Worm (Caenorhabditis elegans) whole organism, late embryonic: ENCODE results near the gene C18B2.3.
A peak's percentile ranks its signal among the peaks of the same experiment; 100 is the strongest.

Experiments
- C38D4.7 ChIP-seq: fragments of 200-800 bp; sonication (Bioruptor generic); optimal IDR thresholded peaks from 2 replicates; lab custom pipeline; 2018; ENCODE audit warnings: mild to moderate bottlenecking, missing genetic modification characterization, moderate library complexity, missing compliant biosample characterization
- F13H6.1 ChIP-seq: sonication (generic microtip); optimal IDR thresholded peaks from 2 replicates; lab custom pipeline; 2016; ENCODE audit warnings: missing genetic modification characterization, missing compliant biosample characterization
- K02D7.2 ChIP-seq: sonication (generic microtip); optimal IDR thresholded peaks from 2 replicates; lab custom pipeline; 2017; ENCODE audit warnings: mild to moderate bottlenecking, missing genetic modification characterization, missing compliant biosample characterization
- K09A11.1 ChIP-seq: sonication (generic microtip); optimal IDR thresholded peaks from 2 replicates; lab custom pipeline; 2017; ENCODE audit warnings: antibody characterized with exemption, mild to moderate bottlenecking, missing genetic modification characterization, missing compliant biosample characterization; ENCODE audit not compliant: insufficient read depth
- ama-1 ChIP-seq: fragments of 150-350 bp; optimal IDR thresholded peaks from 2 replicates; lab custom pipeline; 2014
- ceh-14 ChIP-seq: sonication (generic microtip); optimal IDR thresholded peaks from 2 replicates; lab custom pipeline; 2016; ENCODE audit warnings: missing genotype, missing genetic modification characterization, missing compliant biosample characterization
- ceh-18 ChIP-seq: sonication (generic microtip); optimal IDR thresholded peaks from 2 replicates; lab custom pipeline; 2016; ENCODE audit warnings: missing genetic modification characterization, missing compliant biosample characterization
- ceh-19 ChIP-seq: fragments of 200-800 bp; sonication (Bioruptor generic); optimal IDR thresholded peaks from 2 replicates; lab custom pipeline; 2018; ENCODE audit warnings: mild to moderate bottlenecking, missing genetic modification characterization, missing compliant biosample characterization
- ceh-2 ChIP-seq: sonication (generic microtip); optimal IDR thresholded peaks from 2 replicates; lab custom pipeline; 2016; ENCODE audit warnings: missing genotype, missing genetic modification characterization, missing compliant biosample characterization
- ceh-22 ChIP-seq: sonication (generic microtip); optimal IDR thresholded peaks from 2 replicates; lab custom pipeline; 2017; ENCODE audit warnings: missing biosample characterization, missing genetic modification characterization
- ceh-24 ChIP-seq: sonication (generic microtip); optimal IDR thresholded peaks from 2 replicates; lab custom pipeline; 2016; ENCODE audit warnings: mild to moderate bottlenecking, missing genetic modification characterization, missing compliant biosample characterization
- ceh-30 ChIP-seq: fragments of 150-350 bp; optimal IDR thresholded peaks from 2 replicates; lab custom pipeline; 2014; ENCODE audit warnings: missing biosample characterization, missing genetic modification characterization
- ceh-31 ChIP-seq: sonication (generic microtip); optimal IDR thresholded peaks from 2 replicates; lab custom pipeline; 2016; ENCODE audit warnings: missing genetic modification characterization, missing compliant biosample characterization
- ceh-34 ChIP-seq: sonication (generic microtip); optimal IDR thresholded peaks from 2 replicates; lab custom pipeline; 2016; ENCODE audit warnings: mild to moderate bottlenecking, missing genetic modification characterization, missing compliant biosample characterization
- ceh-48 ChIP-seq: sonication (generic microtip); optimal IDR thresholded peaks from 2 replicates; lab custom pipeline; 2016; ENCODE audit warnings: missing genetic modification characterization, inconsistent platforms, missing compliant biosample characterization
- ceh-6 ChIP-seq: fragments of 200-800 bp; sonication (Bioruptor generic); optimal IDR thresholded peaks from 2 replicates; lab custom pipeline; 2018; ENCODE audit warnings: mild to moderate bottlenecking, missing genetic modification characterization, missing compliant biosample characterization
- ceh-9 ChIP-seq: sonication (generic microtip); optimal IDR thresholded peaks from 2 replicates; lab custom pipeline; 2016; ENCODE audit warnings: mild to moderate bottlenecking, missing genetic modification characterization, inconsistent platforms, missing compliant biosample characterization
- che-1 ChIP-seq: sonication (generic microtip); optimal IDR thresholded peaks from 2 replicates; lab custom pipeline; 2016; ENCODE audit warnings: mild to moderate bottlenecking, missing genetic modification characterization, missing compliant biosample characterization
- elt-2 ChIP-seq: sonication (generic microtip); optimal IDR thresholded peaks from 2 replicates; lab custom pipeline; 2016; ENCODE audit warnings: missing genetic modification reagents, missing genetic modification characterization, missing compliant biosample characterization
- ets-4 ChIP-seq: sonication (generic microtip); optimal IDR thresholded peaks from 2 replicates; lab custom pipeline; 2016; ENCODE audit warnings: missing genetic modification characterization, missing compliant biosample characterization
- fkh-6 ChIP-seq: sonication (generic microtip); optimal IDR thresholded peaks from 2 replicates; lab custom pipeline; 2016; ENCODE audit warnings: missing genetic modification characterization, missing compliant biosample characterization
- gmeb-2 ChIP-seq: sonication (generic microtip); optimal IDR thresholded peaks from 2 replicates; lab custom pipeline; 2016; ENCODE audit warnings: missing genetic modification characterization, inconsistent platforms, missing compliant biosample characterization
- hlh-13 ChIP-seq: fragments of 200-800 bp; sonication (Bioruptor generic); optimal IDR thresholded peaks from 2 replicates; lab custom pipeline; 2018; ENCODE audit warnings: mild to moderate bottlenecking, missing genetic modification characterization, missing compliant biosample characterization
- hlh-15 ChIP-seq: sonication (generic microtip); optimal IDR thresholded peaks from 2 replicates; lab custom pipeline; 2016; ENCODE audit warnings: missing genetic modification characterization, missing compliant biosample characterization
- hlh-30 ChIP-seq: sonication (generic microtip); optimal IDR thresholded peaks from 2 replicates; lab custom pipeline; 2017; ENCODE audit warnings: antibody characterized with exemption, missing genetic modification characterization, missing compliant biosample characterization; ENCODE audit not compliant: insufficient read depth
- hlh-6 ChIP-seq: sonication (generic microtip); optimal IDR thresholded peaks from 2 replicates; lab custom pipeline; 2016; ENCODE audit warnings: missing genotype, missing genetic modification characterization, missing compliant biosample characterization
- hlh-8 ChIP-seq: sonication (generic microtip); optimal IDR thresholded peaks from 2 replicates; lab custom pipeline; 2016; ENCODE audit warnings: missing genotype, missing genetic modification characterization, missing compliant biosample characterization
- lim-6 ChIP-seq: sonication (generic microtip); optimal IDR thresholded peaks from 2 replicates; lab custom pipeline; 2016; ENCODE audit warnings: missing genetic modification characterization, missing compliant biosample characterization
- mec-3 ChIP-seq: sonication (generic microtip); optimal IDR thresholded peaks from 2 replicates; lab custom pipeline; 2016; ENCODE audit warnings: borderline replicate concordance, missing genetic modification characterization, missing compliant biosample characterization
- nfya-1 ChIP-seq: sonication (generic microtip); optimal IDR thresholded peaks from 2 replicates; lab custom pipeline; 2017; ENCODE audit warnings: missing genetic modification characterization, mild to moderate bottlenecking, missing compliant biosample characterization, antibody characterized with exemption, moderate library complexity
- nhr-232 ChIP-seq: sonication (generic microtip); optimal IDR thresholded peaks from 2 replicates; lab custom pipeline; 2016; ENCODE audit warnings: missing genetic modification characterization, missing compliant biosample characterization
- pag-3 ChIP-seq: sonication (generic microtip); optimal IDR thresholded peaks from 2 replicates; lab custom pipeline; 2016; ENCODE audit warnings: missing compliant biosample characterization, missing genetic modification characterization, borderline replicate concordance
- pat-9 ChIP-seq: fragments of 200-800 bp; sonication (Bioruptor generic); optimal IDR thresholded peaks from 2 replicates; lab custom pipeline; 2018; ENCODE audit warnings: mild to moderate bottlenecking, missing genetic modification characterization, moderate library complexity, missing compliant biosample characterization
- pros-1 ChIP-seq: fragments of 150-350 bp; optimal IDR thresholded peaks from 2 replicates; lab custom pipeline; 2014; ENCODE audit warnings: missing biosample characterization, missing genetic modification reagents, missing genetic modification characterization
- ref-2 ChIP-seq: sonication (generic microtip); optimal IDR thresholded peaks from 2 replicates; lab custom pipeline; 2016; ENCODE audit warnings: missing genetic modification characterization, missing compliant biosample characterization
- rnt-1 ChIP-seq: sonication (generic microtip); optimal IDR thresholded peaks from 2 replicates; lab custom pipeline; 2016; ENCODE audit warnings: missing genetic modification characterization, missing compliant biosample characterization
- sdc-2 ChIP-seq: sonication (generic microtip); optimal IDR thresholded peaks from 2 replicates; lab custom pipeline; 2016; ENCODE audit warnings: missing genotype, missing genetic modification characterization, missing compliant biosample characterization
- sox-2 ChIP-seq: fragments of 200-800 bp; sonication (Bioruptor generic); IDR thresholded peaks from 2 replicates; pipeline ENCODE4 v1.3.6; 2022; ENCODE audit warnings: missing genetic modification reagents, missing genetic modification characterization, missing compliant biosample characterization
- sox-4 ChIP-seq: sonication (generic microtip); optimal IDR thresholded peaks from 2 replicates; lab custom pipeline; 2017; ENCODE audit warnings: mild to moderate bottlenecking, missing genetic modification characterization, inconsistent platforms, missing compliant biosample characterization
- tbx-2 ChIP-seq: sonication (generic microtip); optimal IDR thresholded peaks from 2 replicates; lab custom pipeline; 2016; ENCODE audit warnings: missing genetic modification characterization, missing compliant biosample characterization
- tbx-7 ChIP-seq: sonication (generic microtip); optimal IDR thresholded peaks from 2 replicates; lab custom pipeline; 2016; ENCODE audit warnings: missing genotype, missing genetic modification characterization, missing compliant biosample characterization
- unc-42 ChIP-seq: sonication (generic microtip); optimal IDR thresholded peaks from 2 replicates; lab custom pipeline; 2016; ENCODE audit warnings: missing genotype, missing genetic modification characterization, missing compliant biosample characterization
- zip-5 ChIP-seq: sonication (generic microtip); optimal IDR thresholded peaks from 2 replicates; lab custom pipeline; 2016; ENCODE audit warnings: missing genetic modification characterization, missing compliant biosample characterization
- ztf-16 ChIP-seq: sonication (generic microtip); optimal IDR thresholded peaks from 2 replicates; lab custom pipeline; 2017; ENCODE audit warnings: missing genetic modification characterization, missing compliant biosample characterization

C18B2.3 gene

DNA sequence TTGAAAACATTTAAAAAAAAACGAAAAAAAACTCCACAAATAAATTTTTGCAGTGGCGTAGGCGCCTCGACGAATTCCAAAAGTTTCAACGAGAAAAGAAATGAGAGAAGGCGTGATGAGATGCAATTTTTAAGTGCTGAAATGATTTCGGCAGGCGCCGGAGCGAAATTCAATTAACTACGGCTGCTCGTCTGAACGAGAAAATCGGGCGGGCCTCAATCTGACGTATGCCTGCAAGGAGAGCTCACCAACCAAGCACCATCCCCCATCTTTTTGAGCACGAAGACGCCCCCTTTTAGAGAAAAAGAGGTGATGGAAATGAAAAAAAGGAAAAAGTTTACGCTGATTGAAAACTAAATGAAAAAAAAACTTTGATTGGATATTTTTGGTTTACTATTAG lies 33.2 kb downstream of the C18B2.3 start:
- TF ChIP-seq unc-42 (tag; lab: Kevin White, UChicago) (peak; percentile 66), gmeb-2 (tag; lab: Kevin White, UChicago) (no peak)

DNA sequence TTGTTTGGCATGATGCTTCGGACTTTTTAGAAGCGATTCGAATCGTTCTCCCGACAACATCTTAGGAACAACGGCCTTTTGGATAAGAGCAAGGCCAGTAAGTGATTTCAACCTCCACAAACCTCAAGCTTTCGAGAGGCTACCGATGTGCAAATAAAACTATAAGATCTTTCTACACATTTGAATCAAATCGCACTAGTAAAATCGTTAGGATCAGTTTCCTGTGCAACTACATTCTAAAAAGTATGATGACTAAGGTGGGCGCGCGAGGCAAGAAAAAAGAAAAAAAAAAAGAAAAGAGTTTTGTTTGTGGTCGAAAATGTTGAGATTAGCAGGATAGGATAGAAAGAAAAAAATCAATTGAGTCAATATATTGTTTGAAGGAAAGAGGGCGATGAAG lies 43.2 kb downstream of the C18B2.3 start, which contains the start of gene tmem-24:
tmem-24 (minus strand) TSS at position 101 of the 400 bp plus-strand sequence.
- TF ChIP-seq ztf-16 (no peak), hlh-8 (tag; lab: Kevin White, UChicago) (no peak), fkh-6 (tag; lab: Kevin White, UChicago) (no peak), ceh-14 (tag; lab: Kevin White, UChicago) (no peak), ceh-34 (tag; lab: Kevin White, UChicago) (no peak), nfya-1 (tag; lab: Kevin White, UChicago) (no peak), ets-4 (no peak), ref-2 (tag; lab: Kevin White, UChicago) (no peak), sox-4 (tag; lab: Kevin White, UChicago) (no peak), K09A11.1 (tag; lab: Kevin White, UChicago) (no peak), pag-3 (tag; lab: Kevin White, UChicago) (no peak), hlh-13 (no peak), ceh-9 (tag; lab: Kevin White, UChicago) (no peak), C38D4.7 (no peak), tbx-7 (tag; lab: Kevin White, UChicago) (no peak), elt-2 (no peak), gmeb-2 (tag; lab: Kevin White, UChicago) (no peak), ceh-24 (no peak)

DNA sequence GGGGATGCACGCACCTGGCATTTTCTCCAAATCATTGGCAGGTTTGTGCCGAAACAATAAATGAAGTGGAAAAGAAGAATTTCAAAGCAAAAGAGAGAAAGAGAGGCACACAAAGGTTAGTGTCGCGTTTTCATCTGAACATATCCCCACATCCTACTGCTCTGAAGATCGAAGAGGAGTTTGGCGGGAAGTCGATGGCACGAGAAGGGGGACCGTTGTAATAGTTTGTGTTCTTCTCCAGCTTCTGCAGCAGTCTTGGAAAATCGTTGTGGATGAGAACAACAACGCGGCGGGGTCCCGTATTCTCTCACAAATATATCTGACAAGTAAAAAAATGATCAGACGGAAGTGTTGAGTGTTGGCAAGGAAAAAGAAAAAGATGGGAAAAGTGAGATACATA lies 44.3 kb downstream of the C18B2.3 start:
- TF ChIP-seq ceh-30 (tag; lab: Kevin White, UChicago) (no peak), ama-1 (lab: Kevin White, UChicago) (peak; percentile 9)

DNA sequence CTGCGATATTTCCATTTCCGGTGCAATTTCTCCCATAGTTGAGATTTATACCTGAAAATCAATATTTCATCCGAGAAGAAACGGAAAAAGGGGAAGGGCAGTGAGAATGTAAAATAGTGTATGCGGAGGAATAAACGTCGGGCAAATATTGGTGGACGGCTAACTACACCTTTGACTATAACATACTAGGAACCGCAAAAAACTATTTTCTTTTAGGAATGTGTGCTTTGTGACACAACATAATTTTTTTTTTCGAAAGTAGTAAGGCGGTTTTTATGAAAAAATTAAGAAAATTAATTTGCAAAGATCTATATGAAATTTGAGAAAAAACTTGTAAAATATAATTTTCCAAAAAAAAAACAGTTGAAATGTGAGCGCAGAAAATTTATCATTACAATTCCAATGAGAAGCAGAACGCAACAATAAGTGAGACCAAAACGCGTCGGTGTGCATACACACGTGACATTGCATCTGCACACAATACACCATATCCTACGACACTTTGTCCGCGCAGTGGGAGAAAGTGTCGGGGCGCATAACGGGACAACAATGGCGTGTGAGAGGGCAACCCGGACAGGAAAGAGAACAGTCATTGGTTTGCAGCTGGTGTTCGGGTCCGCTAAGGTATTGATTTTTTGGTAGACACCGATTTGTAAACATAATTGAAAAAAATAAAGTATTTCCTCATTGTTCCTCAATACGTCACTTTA lies 48.6 kb downstream of the C18B2.3 start, which contains the start of the genes sax-1 and R11G1.2:
sax-1 (minus strand) TSS at position 51 of the 710 bp plus-strand sequence.
R11G1.2 (plus strand) TSS at position 515 of the 710 bp plus-strand sequence.
- peak; percentile 2 for TF ChIP-seq ceh-2 (tag; lab: Kevin White, UChicago)
- TF ChIP-seq rnt-1 (tag; lab: Kevin White, UChicago), result no peak
- no peak for TF ChIP-seq ceh-6 (GFP tag; lab: Kevin White, UChicago)
- TF ChIP-seq ceh-18 (tag; lab: Kevin White, UChicago), result peak; percentile 5
- peak; percentile 52 for TF ChIP-seq ceh-48 (tag; lab: Kevin White, UChicago)
- TF ChIP-seq pag-3 (tag; lab: Kevin White, UChicago), result no peak
- no peak for TF ChIP-seq nhr-232 (tag; lab: Kevin White, UChicago)
- no peak for TF ChIP-seq pat-9 (tag; lab: Kevin White, UChicago)
- TF ChIP-seq ceh-34 (tag; lab: Kevin White, UChicago), result no peak
- peak; percentile 97 for TF ChIP-seq hlh-30 (tag; lab: Kevin White, UChicago)
- peak; percentile 61 for TF ChIP-seq ref-2 (tag; lab: Kevin White, UChicago)
- peak; percentile 69 for TF ChIP-seq nfya-1 (tag; lab: Kevin White, UChicago)
- TF ChIP-seq ceh-30 (tag; lab: Kevin White, UChicago), result peak; percentile 43
- no peak for TF ChIP-seq ets-4
- TF ChIP-seq zip-5 (tag; lab: Kevin White, UChicago), result no peak
- no peak for TF ChIP-seq ceh-19 (GFP tag; lab: Kevin White, UChicago)
- TF ChIP-seq sdc-2 (tag; lab: Kevin White, UChicago), result peak; percentile 56
- TF ChIP-seq hlh-15 (tag; lab: Kevin White, UChicago), result no peak
- TF ChIP-seq pros-1 (tag; lab: Kevin White, UChicago), result no peak
- TF ChIP-seq ztf-16, result no peak
- no peak for TF ChIP-seq K09A11.1 (tag; lab: Kevin White, UChicago)
- TF ChIP-seq hlh-13, result no peak
- TF ChIP-seq che-1 (tag; lab: Kevin White, UChicago), result no peak
- no peak for TF ChIP-seq gmeb-2 (tag; lab: Kevin White, UChicago)
- TF ChIP-seq hlh-8 (tag; lab: Kevin White, UChicago), result no peak
- no peak for TF ChIP-seq fkh-6 (tag; lab: Kevin White, UChicago)
- peak; percentile 57 for TF ChIP-seq ceh-31 (tag; lab: Kevin White, UChicago)
- TF ChIP-seq hlh-6 (tag; lab: Kevin White, UChicago), result no peak
- TF ChIP-seq mec-3 (tag; lab: Kevin White, UChicago), result no peak
- TF ChIP-seq tbx-2, result peak; percentile 54
- no peak for TF ChIP-seq lim-6
- TF ChIP-seq sox-2, result peak; percentile 53
- no peak for TF ChIP-seq F13H6.1 (tag; lab: Kevin White, UChicago)
- TF ChIP-seq K02D7.2 (tag; lab: Kevin White, UChicago), result no peak
- TF ChIP-seq ceh-22 (tag; lab: Kevin White, UChicago), result no peak
- no peak for TF ChIP-seq elt-2
